Fruit fly (Drosophila melanogaster) whole organism, wandering third instar larva: ENCODE data around the gene CG10513.

Experiments
- Abd-B ChIP-seq: fragments of >200 bp; optimal IDR thresholded peaks from 2 replicates; lab custom pipeline; 2017; ENCODE audit warnings: missing biosample characterization, missing genetic modification characterization
- CG32264 ChIP-seq: fragments of 200-800 bp; sonication (Bioruptor generic); optimal IDR thresholded peaks from 2 replicates; lab custom pipeline; 2016; ENCODE audit warnings: missing biosample characterization, missing genetic modification characterization
- CG9705 ChIP-seq: fragments of 200-800 bp; sonication (Bioruptor generic); optimal IDR thresholded peaks from 2 replicates; lab custom pipeline; 2018; ENCODE audit warnings: missing biosample characterization, mild to moderate bottlenecking, missing genetic modification characterization
- CrebA ChIP-seq: fragments of 200-800 bp; sonication (Bioruptor generic); optimal IDR thresholded peaks from 2 replicates; lab custom pipeline; 2016; ENCODE audit warnings: missing biosample characterization, mild to moderate bottlenecking, missing genetic modification characterization, borderline replicate concordance
- Dfd ChIP-seq: fragments of >200 bp; optimal IDR thresholded peaks from 2 replicates; lab custom pipeline; 2017; ENCODE audit warnings: missing biosample characterization, missing genetic modification characterization
- Dif ChIP-seq: fragments of 200-275, 200-300 bp; sonication (Bioruptor generic); optimal IDR thresholded peaks from 2 replicates; lab custom pipeline; 2018; ENCODE audit warnings: missing biosample characterization, missing genetic modification characterization; ENCODE audit not compliant: partially characterized antibody
- GATAd ChIP-seq: sonication (Bioruptor generic); optimal IDR thresholded peaks from 2 replicates; lab custom pipeline; 2016; ENCODE audit warnings: missing biosample characterization, missing genetic modification characterization
- HLH106 ChIP-seq: fragments of 200-800 bp; optimal IDR thresholded peaks from 3 replicates; lab custom pipeline; 2019; ENCODE audit warnings: missing biosample characterization, mild to moderate bottlenecking, missing genetic modification characterization, moderate library complexity
- Hnf4 ChIP-seq: fragments of 200-800 bp; sonication (Bioruptor generic); optimal IDR thresholded peaks from 2 replicates; lab custom pipeline; 2016; ENCODE audit warnings: missing biosample characterization, mild to moderate bottlenecking, missing genetic modification characterization
- Hr78 ChIP-seq: fragments of >200 bp; optimal IDR thresholded peaks from 2 replicates; lab custom pipeline; 2017; ENCODE audit warnings: missing biosample characterization, missing genetic modification characterization
- Hr83 ChIP-seq: fragments of 200-300 bp; sonication (Bioruptor generic); optimal IDR thresholded peaks from 2 replicates; lab custom pipeline; 2016; ENCODE audit warnings: missing biosample characterization, mild to moderate bottlenecking, missing genetic modification characterization, moderate library complexity; ENCODE audit not compliant: poor library complexity, severe bottlenecking
- Jra ChIP-seq: sonication (Bioruptor generic); optimal IDR thresholded peaks from 2 replicates; lab custom pipeline; 2016; ENCODE audit warnings: missing biosample characterization, missing genetic modification characterization
- Mio ChIP-seq: sonication (Bioruptor generic); optimal IDR thresholded peaks from 2 replicates; lab custom pipeline; 2016; ENCODE audit warnings: missing biosample characterization, missing genetic modification characterization
- Myc ChIP-seq: fragments of >200 bp; optimal IDR thresholded peaks from 2 replicates; lab custom pipeline; 2017
- N ChIP-seq: fragments of >200 bp; optimal IDR thresholded peaks from 2 replicates; lab custom pipeline; 2018; ENCODE audit warnings: missing biosample characterization, missing external identifiers, missing genetic modification characterization
- OdsH ChIP-seq: fragments of 200-800 bp; sonication (Bioruptor generic); optimal IDR thresholded peaks from 2 replicates; lab custom pipeline; 2016; ENCODE audit warnings: missing biosample characterization, mild to moderate bottlenecking, missing genetic modification characterization
- Rel ChIP-seq, 2 experiments: fragments of 200-800 bp; sonication (Bioruptor generic) in 1 of 2; optimal IDR thresholded peaks; 2 replicates in 1 of 2; 3 replicates in 1 of 2; lab custom pipeline; 2016 to 2019; ENCODE audit warnings: mild to moderate bottlenecking in 2 of 2, missing biosample characterization in 2 of 2, missing genetic modification characterization in 2 of 2, moderate library complexity in 1 of 2
- Sp1 ChIP-seq: fragments of 200-800 bp; sonication (Bioruptor generic); optimal IDR thresholded peaks from 3 replicates; lab custom pipeline; 2019; ENCODE audit warnings: missing biosample characterization, mild to moderate bottlenecking, missing genetic modification characterization, moderate library complexity
- Vsx2 ChIP-seq: fragments of 200-300, 225-300 bp; sonication (Bioruptor generic); optimal IDR thresholded peaks from 2 replicates; lab custom pipeline; 2018; ENCODE audit warnings: missing biosample characterization, missing genetic modification characterization; ENCODE audit not compliant: partially characterized antibody
- br ChIP-seq: fragments of 200-800 bp; sonication (Bioruptor generic); optimal IDR thresholded peaks from 2 replicates; lab custom pipeline; 2016; ENCODE audit warnings: missing biosample characterization, missing genetic modification characterization
- brk ChIP-seq: fragments of 200-800 bp; sonication (Bioruptor generic); optimal IDR thresholded peaks from 2 replicates; lab custom pipeline; 2016; ENCODE audit warnings: missing biosample characterization, mild to moderate bottlenecking, missing genetic modification characterization
- dl ChIP-seq, 2 experiments: fragments of 175-275, 200-275 bp in 1 of 2; fragments of 200-275 bp in 1 of 2; sonication (Bioruptor generic); optimal IDR thresholded peaks; lab custom pipeline; 2018; ENCODE audit warnings: mild to moderate bottlenecking in 2 of 2, missing biosample characterization in 2 of 2, missing genetic modification characterization in 2 of 2, moderate library complexity in 2 of 2; ENCODE audit not compliant: partially characterized antibody in 2 of 2, insufficient read depth in 1 of 2
- dmrt93B ChIP-seq: fragments of 200-800 bp; sonication (Bioruptor generic); optimal IDR thresholded peaks from 2 replicates; lab custom pipeline; 2018; ENCODE audit warnings: missing biosample characterization, mild to moderate bottlenecking, missing genetic modification characterization
- dsf ChIP-seq: sonication (Bioruptor generic); optimal IDR thresholded peaks from 2 replicates; lab custom pipeline; 2016; ENCODE audit warnings: missing biosample characterization, missing genetic modification characterization, borderline replicate concordance
- ey ChIP-seq: fragments of 200-800 bp; sonication (Bioruptor generic); optimal IDR thresholded peaks from 2 replicates; lab custom pipeline; 2016; ENCODE audit warnings: missing biosample characterization, missing genetic modification characterization
- foxo ChIP-seq, 2 experiments: fragments of 200-800 bp; sonication (Bioruptor generic); optimal IDR thresholded peaks; 2 replicates in 1 of 2; 3 replicates in 1 of 2; lab custom pipeline; 2016 to 2017; ENCODE audit warnings: missing biosample characterization in 2 of 2, missing genetic modification characterization in 2 of 2
- fru ChIP-seq: fragments of 200-800 bp; sonication (Bioruptor generic); optimal IDR thresholded peaks from 3 replicates; lab custom pipeline; 2016; ENCODE audit warnings: missing biosample characterization, mild to moderate bottlenecking, missing genetic modification characterization
- h ChIP-seq: fragments of 200-800 bp; sonication (Bioruptor generic); optimal IDR thresholded peaks from 3 replicates; lab custom pipeline; 2016; ENCODE audit warnings: missing biosample characterization, mild to moderate bottlenecking, missing genetic modification characterization
- jim ChIP-seq: fragments of 175-275, 200-325 bp; sonication (Bioruptor generic); optimal IDR thresholded peaks from 2 replicates; lab custom pipeline; 2016; ENCODE audit warnings: missing biosample characterization, mild to moderate bottlenecking, missing genetic modification characterization
- lola ChIP-seq: fragments of >200 bp; optimal IDR thresholded peaks from 2 replicates; lab custom pipeline; 2017; ENCODE audit warnings: missing biosample characterization, missing genetic modification characterization
- pan ChIP-seq: fragments of >200 bp; optimal IDR thresholded peaks from 2 replicates; lab custom pipeline; 2017
- psq ChIP-seq: fragments of 200-800 bp; sonication (Bioruptor generic); optimal IDR thresholded peaks from 3 replicates; lab custom pipeline; 2017; ENCODE audit warnings: missing biosample characterization, mild to moderate bottlenecking, missing genetic modification characterization, moderate library complexity
- rgr ChIP-seq: fragments of 200-800 bp; sonication (Bioruptor generic); optimal IDR thresholded peaks from 3 replicates; lab custom pipeline; 2016; ENCODE audit warnings: missing biosample characterization, mild to moderate bottlenecking, missing genetic modification characterization
- sage ChIP-seq: fragments of 200-800 bp; sonication (Bioruptor generic); optimal IDR thresholded peaks from 2 replicates; lab custom pipeline; 2016; ENCODE audit warnings: missing biosample characterization, mild to moderate bottlenecking, missing genetic modification characterization
- tai ChIP-seq: sonication (Bioruptor generic); optimal IDR thresholded peaks from 2 replicates; lab custom pipeline; 2016; ENCODE audit warnings: missing biosample characterization, missing genetic modification characterization
- usp ChIP-seq: fragments of >200 bp; optimal IDR thresholded peaks from 2 replicates; lab custom pipeline; 2017; ENCODE audit warnings: missing biosample characterization, missing genetic modification characterization
- woc ChIP-seq: sonication (Bioruptor generic); optimal IDR thresholded peaks from 2 replicates; lab custom pipeline; 2016; ENCODE audit warnings: missing biosample characterization, mild to moderate bottlenecking, missing genetic modification characterization

CG10513 gene

DNA sequence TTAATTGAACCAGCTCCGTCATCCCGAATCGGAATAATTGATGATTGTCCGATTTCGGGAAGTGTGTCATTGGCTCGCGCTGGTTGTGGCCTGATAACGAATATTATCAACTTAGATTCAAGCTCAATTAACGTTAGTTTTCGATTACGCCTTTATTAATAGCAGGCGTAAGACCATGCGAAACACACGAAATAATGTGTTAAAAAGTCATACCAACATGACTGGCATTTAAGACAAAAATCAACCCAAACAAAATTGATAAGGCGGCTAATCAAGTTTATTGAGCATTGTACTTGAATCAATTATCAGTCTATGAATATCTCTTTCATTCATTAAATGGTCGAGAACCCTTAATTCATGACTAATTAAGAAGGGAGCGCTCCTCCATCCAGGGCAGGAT lies 32.2 kb upstream of the CG10513 start:
- TF ChIP-seq Dif (GFP tag; lab: Kevin White, UChicago) (no peak), lola (GFP tag; lab: Kevin White, UChicago) (no peak), OdsH (GFP tag; lab: Kevin White, UChicago) (no peak), sage (no peak), Rel (GFP tag; optimal IDR thresholded peaks at IDR 0.05; lab: Kevin White, UChicago) (no peak), Rel (tag; optimal IDR thresholded peaks at IDR 0.05; lab: Kevin White, UChicago) (no peak), pan (lab: Kevin White, UChicago) (no peak), rgr (GFP tag; lab: Kevin White, UChicago) (no peak), CG32264 (no peak), Sp1 (GFP tag; lab: Kevin White, UChicago) (no peak), Vsx2 (GFP tag; lab: Kevin White, UChicago) (no peak), N (no peak)

DNA sequence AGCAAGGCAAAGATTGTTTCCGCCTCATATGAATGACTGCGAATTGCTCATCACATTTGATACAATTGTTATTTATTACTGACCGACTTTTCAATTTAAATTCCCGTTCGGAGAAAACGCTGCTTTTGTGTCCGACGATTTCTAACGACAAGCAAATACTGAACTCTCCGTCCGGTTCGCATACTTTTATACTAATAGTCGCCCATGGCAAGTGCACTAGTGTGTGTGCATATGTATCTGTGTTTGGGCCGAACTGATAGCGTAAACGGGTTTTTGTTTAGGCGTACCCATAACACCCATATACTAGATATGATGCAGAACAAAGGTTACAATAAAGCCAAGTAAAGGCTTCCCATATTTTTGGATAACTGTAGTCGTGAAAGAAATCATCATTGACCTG lies 31.2 kb upstream of the CG10513 start, which contains the start of gene CG10550:
Gene CG10550, minus strand, starts transcription at position 164 of the 400 bp plus-strand sequence.
- TF ChIP-seq Hnf4 (GFP tag; lab: Kevin White, UChicago) (peak; percentile 0), brk (GFP tag; lab: Kevin White, UChicago) (no peak)

DNA sequence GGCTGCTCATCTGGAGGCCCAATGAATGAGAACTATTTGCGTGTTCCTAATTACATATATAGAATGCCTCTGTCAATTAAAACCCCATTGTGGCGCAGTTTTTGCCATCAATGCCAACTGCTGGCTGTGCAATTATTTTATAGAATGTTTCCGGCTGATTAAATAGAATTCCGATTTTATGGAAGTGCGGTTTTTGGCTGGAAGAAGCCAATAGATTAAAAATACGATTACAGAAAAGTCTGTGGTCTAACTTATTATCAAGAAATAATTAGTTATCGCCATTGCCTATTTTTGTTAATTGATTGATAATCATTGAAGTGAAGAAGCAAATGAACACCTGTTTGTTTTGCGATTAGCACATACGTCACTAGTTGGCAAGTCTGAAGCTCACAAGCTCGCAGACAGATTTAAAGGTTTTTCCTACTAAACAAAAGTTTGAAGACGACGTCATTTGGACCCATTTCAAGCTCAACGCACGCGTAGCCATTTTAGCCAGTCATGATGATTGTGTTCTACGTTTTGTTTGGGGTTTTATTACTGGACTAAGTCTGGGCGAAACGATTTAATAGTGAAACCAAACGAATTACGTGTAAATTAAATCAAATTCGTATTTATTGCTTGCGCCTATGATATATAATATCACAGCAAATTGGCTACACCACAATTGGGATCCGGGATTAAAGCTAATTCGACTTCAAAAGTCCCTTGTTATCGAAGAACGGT lies 29.0 kb upstream of the CG10513 start:
- TF ChIP-seq Rel (GFP tag; optimal IDR thresholded peaks at IDR 0.05; lab: Kevin White, UChicago) = no peak
- TF ChIP-seq Rel (tag; optimal IDR thresholded peaks at IDR 0.05; lab: Kevin White, UChicago) = peak; percentile 1
- no peak for TF ChIP-seq Vsx2 (GFP tag; lab: Kevin White, UChicago)

DNA sequence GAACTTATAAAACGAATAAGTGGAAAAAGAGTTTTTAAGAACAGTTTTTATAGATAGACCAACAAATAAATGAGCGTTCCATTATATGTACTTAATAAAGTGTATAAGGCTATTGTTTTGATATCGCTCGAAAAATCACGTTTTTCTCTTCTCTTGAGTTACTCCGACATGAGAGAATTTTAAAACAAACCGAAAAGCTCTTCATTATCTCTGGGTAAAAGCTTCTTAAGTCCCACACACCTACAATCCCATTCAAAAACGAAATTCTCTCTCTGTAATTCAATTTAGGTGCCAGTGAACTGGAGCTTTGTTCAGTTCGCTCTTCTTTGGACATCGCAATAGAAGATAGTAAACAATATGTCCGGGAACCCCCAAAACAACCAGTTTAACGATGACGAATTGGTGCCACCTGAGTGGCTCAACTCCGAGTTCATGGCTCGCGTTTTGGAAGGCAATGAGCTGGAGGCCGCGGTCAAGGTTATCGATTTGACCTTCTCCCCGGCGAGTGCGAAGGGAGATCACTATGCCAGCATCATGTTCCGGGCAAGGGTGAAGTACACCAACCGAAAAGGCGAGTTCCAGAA lies 26.9 kb upstream of the CG10513 start, which contains the start of gene CG31436:
Gene CG31436, plus strand, starts transcription at position 281 of the 584 bp plus-strand sequence.
- TF ChIP-seq psq (GFP tag; lab: Kevin White, UChicago) (no peak), Vsx2 (GFP tag; lab: Kevin White, UChicago) (no peak), CG9705 (GFP tag; lab: Kevin White, UChicago) (no peak), Sp1 (GFP tag; lab: Kevin White, UChicago) (no peak), Myc (lab: Kevin White, UChicago) (no peak), Hr78 (GFP tag; lab: Kevin White, UChicago) (no peak), Hnf4 (GFP tag; lab: Kevin White, UChicago) (no peak), rgr (GFP tag; lab: Kevin White, UChicago) (no peak), Dfd (GFP tag; lab: Kevin White, UChicago) (no peak), CG32264 (no peak), tai (GFP tag; lab: Kevin White, UChicago) (no peak), fru (GFP tag; lab: Kevin White, UChicago) (no peak), dsf (GFP tag; lab: Kevin White, UChicago) (no peak), dmrt93B (GFP tag; lab: Kevin White, UChicago) (no peak), OdsH (GFP tag; lab: Kevin White, UChicago) (no peak), Hr83 (GFP tag; lab: Kevin White, UChicago) (no peak), Mio (no peak), usp (GFP tag; lab: Kevin White, UChicago) (no peak), br (GFP tag; lab: Kevin White, UChicago) (no peak), CrebA (peak; percentile 17), dl (GFP tag; optimal IDR thresholded peaks at IDR 0.05; lab: Kevin White, UChicago; ENCODE audit: insufficient read depth in 1 of 2, partially characterized antibody in 2 of 2) (no peak), h (GFP tag; lab: Kevin White, UChicago) (no peak), GATAd (no peak), foxo (GFP tag; optimal IDR thresholded peaks at IDR 0.05; lab: Kevin White, UChicago) (no peak), lola (GFP tag; lab: Kevin White, UChicago) (no peak), Abd-B (GFP tag; lab: Kevin White, UChicago) (no peak), jim (GFP tag; lab: Kevin White, UChicago) (no peak), Jra (no peak), ey (no peak), sage (peak; percentile 26), brk (GFP tag; lab: Kevin White, UChicago) (peak; percentile 17), Rel (GFP tag; optimal IDR thresholded peaks at IDR 0.05; lab: Kevin White, UChicago) (no peak), Rel (tag; optimal IDR thresholded peaks at IDR 0.05; lab: Kevin White, UChicago) (peak; percentile 99), Dif (GFP tag; lab: Kevin White, UChicago) (no peak), woc (GFP tag; lab: Kevin White, UChicago) (no peak), N (no peak), HLH106 (no peak)
